Worm (Caenorhabditis elegans) whole organism, L2 larva: Measurements from ENCODE around the gene ztf-1.

Experiments used
- F13H6.1 ChIP-seq: sonication (generic microtip); optimal IDR thresholded peaks from 2 replicates; lab custom pipeline; 2016; ENCODE audit warnings: missing genetic modification characterization, missing compliant biosample characterization
- R02D3.7 ChIP-seq: fragments of 150-350 bp; optimal IDR thresholded peaks from 2 replicates; lab custom pipeline; 2014; ENCODE audit warnings: missing biosample characterization, missing genetic modification characterization
- aly-2 ChIP-seq: fragments of 150-350 bp; optimal IDR thresholded peaks from 2 replicates; lab custom pipeline; 2014; ENCODE audit warnings: missing biosample characterization, missing genetic modification characterization
- ama-1 ChIP-seq: fragments of 150-350 bp; optimal IDR thresholded peaks from 2 replicates; lab custom pipeline; 2018; ENCODE audit warnings: inconsistent platforms
- dmd-4 ChIP-seq: sonication (generic microtip); optimal IDR thresholded peaks from 2 replicates; lab custom pipeline; 2017; ENCODE audit warnings: missing biosample characterization, missing genetic modification characterization
- egl-27 ChIP-seq: sonication (generic microtip); optimal IDR thresholded peaks from 3 replicates; lab custom pipeline; 2017; ENCODE audit warnings: missing biosample characterization, missing genetic modification reagents, missing genetic modification characterization
- elt-1 ChIP-seq: fragments of 150-350 bp; optimal IDR thresholded peaks from 2 replicates; lab custom pipeline; 2014; ENCODE audit warnings: missing biosample characterization, missing genetic modification characterization
- lsy-2 ChIP-seq, 2 experiments: fragments of 150-350 bp in 1 of 2; sonication (generic microtip) in 1 of 2; optimal IDR thresholded peaks; 2 replicates each; lab custom pipeline; 2014 to 2017; ENCODE audit warnings: missing biosample characterization in 2 of 2, missing genetic modification characterization in 2 of 2
- sem-4 ChIP-seq: fragments of 150-350 bp; optimal IDR thresholded peaks from 2 replicates; lab custom pipeline; 2014; ENCODE audit warnings: missing biosample characterization, missing genetic modification reagents, missing genetic modification characterization
- unc-62 ChIP-seq: fragments of 150-350 bp; optimal IDR thresholded peaks from 2 replicates; lab custom pipeline; 2014; ENCODE audit warnings: missing biosample characterization, missing genetic modification reagents, missing genetic modification characterization
- ztf-1 ChIP-seq: fragments of 200-800 bp; sonication (Bioruptor generic); conservative IDR thresholded peaks from 2 replicates; pipeline ENCODE4 v1.3.6; 2022; ENCODE audit warnings: missing genetic modification characterization, missing compliant biosample characterization
- ztf-11 ChIP-seq: sonication (generic microtip); optimal IDR thresholded peaks from 2 replicates; lab custom pipeline; 2017; ENCODE audit warnings: missing biosample characterization, missing genetic modification characterization
- ztf-4 ChIP-seq: fragments of 150-350 bp; optimal IDR thresholded peaks from 2 replicates; lab custom pipeline; 2014; ENCODE audit warnings: missing biosample characterization, missing genetic modification characterization

ce11 chrIII:8831059-8831750 is 39.1 kb upstream of the ztf-1 start, which contains the start of gene F44E2.10:
- TF ChIP-seq R02D3.7 (tag; lab: Kevin White, UChicago): no peak
- TF ChIP-seq unc-62 (GFP tag; lab: Kevin White, UChicago): no peak
- TF ChIP-seq ztf-11 (tag; lab: Kevin White, UChicago): no peak
- no peak for TF ChIP-seq egl-27
- TF ChIP-seq dmd-4 (tag; lab: Kevin White, UChicago): no peak
- no peak for TF ChIP-seq ztf-4 (tag; lab: Kevin White, UChicago)
- no peak for TF ChIP-seq ama-1
- TF ChIP-seq ztf-1 (GFP tag; lab: Robert Waterston, UW): no peak
- no peak for TF ChIP-seq F13H6.1 (tag; lab: Kevin White, UChicago)
- no peak for TF ChIP-seq lsy-2 (tag; optimal IDR thresholded peaks at IDR 0.05; lab: Kevin White, UChicago)
- no peak for TF ChIP-seq aly-2 (tag; lab: Kevin White, UChicago)
- no peak for TF ChIP-seq sem-4
- TF ChIP-seq elt-1 (tag; lab: Kevin White, UChicago): no peak
